Fruit fly (Drosophila melanogaster) whole organism, larva: ENCODE measurements around the gene CG7985.

ENCODE experiments used
- noc ChIP-seq: fragments of 200-800 bp; sonication (Bioruptor generic); optimal IDR thresholded peaks from 3 replicates; lab custom pipeline; 2019; ENCODE audit warnings: missing biosample characterization, mild to moderate bottlenecking, missing genetic modification characterization, moderate library complexity

Gene CG7985

DNA sequence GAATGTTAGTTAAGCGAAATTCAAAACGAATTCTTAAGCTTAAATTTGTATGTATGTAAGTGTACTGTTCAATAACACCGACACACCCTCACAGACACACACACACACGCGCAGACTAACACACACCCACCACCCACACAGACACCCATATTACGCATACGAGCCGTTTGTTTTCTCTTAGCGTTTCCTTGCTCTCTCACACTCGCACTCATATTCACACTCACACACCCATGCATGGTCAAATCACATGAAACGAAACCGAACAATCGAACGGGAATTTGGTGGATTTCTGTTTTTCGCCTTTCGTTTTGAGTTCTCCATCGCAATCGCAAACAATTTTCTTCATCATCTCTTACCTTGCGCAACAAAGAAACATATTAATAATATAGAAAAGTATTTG, 49.6 kb downstream of the CG7985 start:
- TF ChIP-seq noc (tag; lab: Kevin White, UChicago), result no peak

dm6 chr3R:18250815-18251214, 51.2 kb downstream of the CG7985 start, which contains the start of gene CG18598:
TSS of gene CG18598 (plus strand) at chr3R:18251115.
- TF ChIP-seq noc (tag; lab: Kevin White, UChicago), result no peak

dm6 chr3R:18251876-18252275, 52.2 kb downstream of the CG7985 start:
- TF ChIP-seq noc (tag; lab: Kevin White, UChicago), result no peak

dm6 chr3R:18252578-18252977, 52.9 kb downstream of the CG7985 start, which contains the start of gene CG12320:
TSS of gene CG12320 (minus strand) at chr3R:18252734.
- TF ChIP-seq noc (tag; lab: Kevin White, UChicago), result no peak

dm6 chr3R:18255281-18255680, 55.6 kb downstream of the CG7985 start, which contains the start of the genes Ada2a, Polr2D, Tgs1 and moi:
TSS of gene Ada2a (minus strand) at chr3R:18255487.
TSS of gene Polr2D (minus strand) at chr3R:18255487.
TSS of gene Tgs1 (plus strand) at chr3R:18255530.
TSS of gene moi (plus strand) at chr3R:18255530.
- TF ChIP-seq noc (tag; lab: Kevin White, UChicago), result no peak

DNA sequence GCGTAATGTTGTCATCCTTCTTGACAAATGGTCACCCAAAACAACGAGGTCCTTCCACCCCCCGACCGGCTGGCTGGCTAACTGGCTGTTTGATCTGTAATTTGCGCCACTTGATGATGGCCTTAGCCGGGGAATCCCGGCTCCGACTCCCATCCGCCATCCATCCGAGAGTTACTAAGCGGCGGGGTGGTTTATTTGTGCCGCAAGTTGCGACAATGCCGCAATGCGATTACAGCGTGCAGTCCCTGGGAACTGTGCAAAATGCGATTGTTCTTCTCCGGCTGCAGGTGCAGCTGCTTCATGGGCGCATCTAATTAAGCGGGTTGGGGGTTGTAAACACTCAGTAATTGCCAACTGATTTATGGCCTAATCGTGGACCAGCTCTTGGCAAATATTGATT, 60.4 kb downstream of the CG7985 start:
- TF ChIP-seq noc (tag; lab: Kevin White, UChicago), result no peak

DNA sequence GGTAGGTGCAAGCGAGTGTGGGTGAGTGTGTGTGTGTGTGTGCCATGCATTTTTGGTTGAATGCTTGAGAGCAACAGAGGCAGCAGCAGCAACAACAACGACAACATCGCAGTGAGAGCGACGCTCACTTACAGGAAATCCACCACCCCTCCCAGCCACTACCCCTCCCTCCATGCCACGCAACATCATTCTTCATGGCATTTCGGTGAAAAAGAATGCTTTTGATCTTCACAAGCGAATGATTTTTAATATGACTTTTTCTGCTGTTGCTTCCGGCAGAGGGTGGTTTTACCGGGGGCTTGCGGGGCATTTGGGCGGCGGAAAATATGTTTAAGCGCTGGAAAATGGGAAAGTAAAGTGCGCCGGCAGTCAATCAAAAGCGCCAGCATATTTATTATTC, 61.9 kb downstream of the CG7985 start:
- no peak for TF ChIP-seq noc (tag; lab: Kevin White, UChicago)
